Worm (Caenorhabditis elegans): ENCODE data around the gene T05C12.9.

DNA sequence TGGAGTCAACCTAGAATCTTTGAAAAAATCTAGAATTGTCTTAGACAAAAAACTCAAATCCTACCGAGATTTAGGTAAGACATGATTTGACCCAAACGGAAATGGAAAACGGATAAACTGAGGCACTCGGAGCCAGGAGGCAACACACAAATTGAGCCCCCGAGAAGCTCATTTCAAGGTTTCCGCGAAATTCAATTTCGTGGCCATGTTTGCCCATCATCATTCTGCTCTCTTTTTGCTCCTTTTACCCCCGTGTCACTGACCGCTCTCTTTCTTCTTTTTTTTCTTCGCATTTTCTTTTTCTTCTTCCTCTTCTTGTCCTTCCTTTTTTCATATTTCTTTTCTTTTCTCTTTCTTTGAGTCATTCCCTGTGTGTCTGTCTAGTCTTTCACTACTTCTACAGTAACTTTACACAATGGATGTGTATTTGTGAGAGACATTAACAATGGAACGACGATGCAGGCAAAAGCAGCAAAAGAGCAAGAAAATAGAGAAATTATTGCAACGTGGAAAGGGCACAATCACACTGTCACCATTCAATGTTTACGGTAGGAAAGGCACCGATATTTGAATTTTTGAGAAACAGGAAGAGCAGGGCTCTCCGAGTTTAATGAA is 40.2 kb downstream of the T05C12.9 start:
- no peak for TF ChIP-seq sea-1 (GFP tag; conservative IDR thresholded peaks at IDR 0.05)
- TF ChIP-seq ama-1 (optimal IDR thresholded peaks at IDR 0.05) = no peak
- TF ChIP-seq tbx-11 (GFP tag; IDR thresholded peaks at IDR 0.05) = no peak
- no peak for TF ChIP-seq tra-4 (tag; optimal IDR thresholded peaks at IDR 0.05)
- TF ChIP-seq hmg-4 (GFP tag; optimal IDR thresholded peaks at IDR 0.05) = no peak
- TF ChIP-seq B0310.2 (tag; optimal IDR thresholded peaks at IDR 0.05) = no peak
- TF ChIP-seq aly-1 (tag; optimal IDR thresholded peaks at IDR 0.05) = no peak
- TF ChIP-seq tbx-37 (GFP tag; conservative IDR thresholded peaks at IDR 0.05) = no peak
- no peak for TF ChIP-seq flt-1 (GFP tag; IDR thresholded peaks at IDR 0.05)
- no peak for TF ChIP-seq F13C5.2 (tag; optimal IDR thresholded peaks at IDR 0.05)
- no peak for TF ChIP-seq ceh-36 (tag; optimal IDR thresholded peaks at IDR 0.05)
- TF ChIP-seq ets-7 (tag; optimal IDR thresholded peaks at IDR 0.05) = no peak

Data from whole organism, early embryonic.